Worm (Caenorhabditis elegans) whole organism, L4 larva: ENCODE measurements around the gene F48E8.8.
A peak's percentile ranks its signal among the peaks of the same experiment; 100 is the strongest.

Source experiments
- F26F4.8 ChIP-seq: fragments of 200-800 bp; sonication (Bioruptor generic); conservative IDR thresholded peaks from 2 replicates; pipeline ENCODE4 v1.3.6; 2022; ENCODE audit warnings: missing genetic modification characterization, missing compliant biosample characterization
- F44E2.7 ChIP-seq: fragments of 200-800 bp; sonication (Bioruptor generic); IDR thresholded peaks from 2 replicates; pipeline ENCODE4 v2.1.2; 2022; ENCODE audit warnings: missing genetic modification characterization, missing compliant biosample characterization
- R02D3.7 ChIP-seq: fragments of 150-350 bp; sonication (generic microtip); optimal IDR thresholded peaks from 3 replicates; lab custom pipeline; 2014; ENCODE audit warnings: missing biosample characterization, missing genetic modification characterization
- T20F7.1 ChIP-seq: fragments of 200-800 bp; sonication (Bioruptor generic); optimal IDR thresholded peaks from 2 replicates; lab custom pipeline; 2018; ENCODE audit warnings: mild to moderate bottlenecking, missing genetic modification characterization, missing compliant biosample characterization
- T26A8.4 ChIP-seq: fragments of 200-800 bp; sonication (Bioruptor generic); IDR thresholded peaks from 2 replicates; pipeline ENCODE4 v1.3.6; 2022; ENCODE audit warnings: missing genetic modification characterization, missing compliant biosample characterization
- Y105C5A.15 ChIP-seq: fragments of 200-800 bp; sonication (Bioruptor generic); IDR thresholded peaks from 2 replicates; pipeline ENCODE4 v1.3.6; 2022; ENCODE audit warnings: missing genetic modification characterization, missing compliant biosample characterization
- Y75B8A.6 ChIP-seq: fragments of 200-800 bp; sonication (Bioruptor generic); IDR thresholded peaks from 2 replicates; pipeline ENCODE4 v1.3.6; 2022; ENCODE audit warnings: missing genetic modification reagents, missing genetic modification characterization, missing compliant biosample characterization
- ZK546.5 ChIP-seq, 2 experiments: sonication (generic microtip); optimal IDR thresholded peaks; 2 replicates each; lab custom pipeline; 2017; ENCODE audit warnings: missing biosample characterization in 2 of 2, missing genetic modification characterization in 2 of 2
- ama-1 ChIP-seq: fragments of 150-350 bp; optimal IDR thresholded peaks from 2 replicates; lab custom pipeline; 2014; ENCODE audit warnings: inconsistent platforms, mixed read lengths
- ceh-28 ChIP-seq: fragments of 150-350 bp; optimal IDR thresholded peaks from 2 replicates; lab custom pipeline; 2014; ENCODE audit warnings: missing biosample characterization, missing genetic modification reagents, missing genetic modification characterization
- ceh-62 ChIP-seq: sonication (generic microtip); optimal IDR thresholded peaks from 2 replicates; lab custom pipeline; 2017; ENCODE audit warnings: missing biosample characterization, missing genetic modification characterization
- ceh-82 ChIP-seq: sonication (generic microtip); optimal IDR thresholded peaks from 2 replicates; lab custom pipeline; 2017; ENCODE audit warnings: missing biosample characterization, missing genetic modification characterization
- ctbp-1 ChIP-seq: fragments of 200-800 bp; sonication (Bioruptor generic); IDR thresholded peaks from 2 replicates; pipeline ENCODE4 v1.3.6; 2022; ENCODE audit warnings: missing genetic modification reagents, missing genetic modification characterization, missing compliant biosample characterization
- dpl-1 ChIP-seq: fragments of 150-350 bp; optimal IDR thresholded peaks from 2 replicates; lab custom pipeline; 2014; ENCODE audit warnings: missing biosample characterization, missing genetic modification reagents, missing genetic modification characterization
- duxl-1 ChIP-seq: sonication (generic microtip); optimal IDR thresholded peaks from 2 replicates; lab custom pipeline; 2016; ENCODE audit warnings: mild to moderate bottlenecking, missing genetic modification characterization, moderate library complexity, missing compliant biosample characterization; ENCODE audit not compliant: poor library complexity
- egl-43 ChIP-seq: fragments of 200-800 bp; sonication (Bioruptor generic); IDR thresholded peaks from 2 replicates; pipeline ENCODE4 v1.3.6; 2022; ENCODE audit warnings: missing genetic modification reagents, missing genetic modification characterization, missing compliant biosample characterization
- hif-1 ChIP-seq, 2 experiments: sonication (generic microtip); optimal IDR thresholded peaks; 2 replicates each; lab custom pipeline; 2016 to 2017; ENCODE audit warnings: missing compliant biosample characterization in 2 of 2, missing genetic modification characterization in 2 of 2, missing genetic modification reagents in 2 of 2, missing genotype in 2 of 2, mild to moderate bottlenecking in 1 of 2
- hmg-1.1 ChIP-seq: fragments of 200-800 bp; sonication (Bioruptor generic); IDR thresholded peaks from 2 replicates; pipeline ENCODE4 v1.3.6; 2022; ENCODE audit warnings: missing genetic modification reagents, missing genetic modification characterization, missing compliant biosample characterization
- lim-7 ChIP-seq: fragments of 200-800 bp; sonication (Bioruptor generic); IDR thresholded peaks from 2 replicates; pipeline ENCODE4 v1.3.6; 2022; ENCODE audit warnings: missing genetic modification characterization, missing compliant biosample characterization
- mep-1 ChIP-seq: fragments of 150-350 bp; sonication (generic microtip); optimal IDR thresholded peaks from 3 replicates; lab custom pipeline; 2014; ENCODE audit warnings: missing biosample characterization, missing genetic modification characterization
- mes-2 ChIP-seq: sonication (generic microtip); optimal IDR thresholded peaks from 2 replicates; lab custom pipeline; 2016; ENCODE audit warnings: missing genotype, mild to moderate bottlenecking, missing genetic modification characterization, missing compliant biosample characterization; ENCODE audit not compliant: poor library complexity, severe bottlenecking
- nhr-10 ChIP-seq: fragments of 150-350 bp; optimal IDR thresholded peaks from 2 replicates; lab custom pipeline; 2014; ENCODE audit warnings: missing biosample characterization, missing genetic modification characterization
- nhr-76 ChIP-seq: fragments of 150-350 bp; optimal IDR thresholded peaks from 2 replicates; lab custom pipeline; 2014; ENCODE audit warnings: missing biosample characterization, missing genetic modification characterization
- nhr-77 ChIP-seq: fragments of 150-350 bp; optimal IDR thresholded peaks from 2 replicates; lab custom pipeline; 2014; ENCODE audit warnings: missing biosample characterization, missing genetic modification characterization
- pha-4 ChIP-seq, 2 experiments: fragments of 150-350 bp in 1 of 2; fragments of 200-800 bp in 1 of 2; sonication (Bioruptor generic) in 1 of 2; IDR thresholded peaks in 1 of 2; optimal IDR thresholded peaks in 1 of 2; 2 replicates each; pipeline versions ENCODE4 v1.3.6 to Lab custom; 2014 to 2022; ENCODE audit warnings: missing genetic modification characterization in 2 of 2, missing genetic modification reagents in 2 of 2, missing biosample characterization in 1 of 2, missing compliant biosample characterization in 1 of 2
- pqm-1 ChIP-seq: sonication (generic microtip); optimal IDR thresholded peaks from 2 replicates; lab custom pipeline; 2017; ENCODE audit warnings: missing biosample characterization, missing genetic modification characterization
- rbr-2 ChIP-seq: sonication (generic microtip); optimal IDR thresholded peaks from 2 replicates; lab custom pipeline; 2016; ENCODE audit warnings: missing genotype, missing genetic modification characterization, missing compliant biosample characterization
- sdz-12 ChIP-seq: fragments of 200-800 bp; sonication (Bioruptor generic); optimal IDR thresholded peaks from 2 replicates; lab custom pipeline; 2018; ENCODE audit warnings: mild to moderate bottlenecking, missing genetic modification characterization, missing compliant biosample characterization
- set-16 ChIP-seq: fragments of 200-800 bp; sonication (Bioruptor generic); IDR thresholded peaks from 2 replicates; pipeline ENCODE4 v1.3.6; 2022; ENCODE audit warnings: missing genetic modification reagents, missing genetic modification characterization, missing compliant biosample characterization
- skn-1 ChIP-seq: fragments of 150-350 bp; optimal IDR thresholded peaks from 2 replicates; lab custom pipeline; 2014; ENCODE audit warnings: missing biosample characterization, missing genetic modification characterization
- snpc-4 ChIP-seq: fragments of 150-350 bp; optimal IDR thresholded peaks from 2 replicates; lab custom pipeline; 2014; ENCODE audit warnings: missing biosample characterization, missing genetic modification characterization
- spr-3 ChIP-seq: fragments of 200-800 bp; sonication (Bioruptor generic); optimal IDR thresholded peaks from 2 replicates; lab custom pipeline; 2018; ENCODE audit warnings: mild to moderate bottlenecking, missing genetic modification characterization, missing compliant biosample characterization
- tag-97 ChIP-seq: fragments of 200-800 bp; sonication (Bioruptor generic); IDR thresholded peaks from 2 replicates; pipeline ENCODE4 v1.3.6; 2022; ENCODE audit warnings: missing genetic modification characterization, missing compliant biosample characterization
- unc-130 ChIP-seq: sonication (generic microtip); optimal IDR thresholded peaks from 2 replicates; lab custom pipeline; 2016; ENCODE audit warnings: missing genetic modification reagents, missing genetic modification characterization, missing compliant biosample characterization
- unc-39 ChIP-seq: sonication (generic microtip); optimal IDR thresholded peaks from 2 replicates; lab custom pipeline; 2017; ENCODE audit warnings: missing biosample characterization, missing genetic modification characterization
- zag-1 ChIP-seq: fragments of 150-350 bp; optimal IDR thresholded peaks from 2 replicates; lab custom pipeline; 2014; ENCODE audit warnings: missing biosample characterization, missing genetic modification characterization
- zfp-2 ChIP-seq: sonication (generic microtip); optimal IDR thresholded peaks from 2 replicates; lab custom pipeline; 2016; ENCODE audit warnings: mild to moderate bottlenecking, missing genetic modification characterization, missing compliant biosample characterization
- zfp-3 ChIP-seq: fragments of 200-800 bp; sonication (Bioruptor generic); conservative IDR thresholded peaks from 2 replicates; pipeline ENCODE4 v1.3.6; 2022; ENCODE audit warnings: missing genetic modification reagents, missing genetic modification characterization, missing compliant biosample characterization

Gene F48E8.8

DNA sequence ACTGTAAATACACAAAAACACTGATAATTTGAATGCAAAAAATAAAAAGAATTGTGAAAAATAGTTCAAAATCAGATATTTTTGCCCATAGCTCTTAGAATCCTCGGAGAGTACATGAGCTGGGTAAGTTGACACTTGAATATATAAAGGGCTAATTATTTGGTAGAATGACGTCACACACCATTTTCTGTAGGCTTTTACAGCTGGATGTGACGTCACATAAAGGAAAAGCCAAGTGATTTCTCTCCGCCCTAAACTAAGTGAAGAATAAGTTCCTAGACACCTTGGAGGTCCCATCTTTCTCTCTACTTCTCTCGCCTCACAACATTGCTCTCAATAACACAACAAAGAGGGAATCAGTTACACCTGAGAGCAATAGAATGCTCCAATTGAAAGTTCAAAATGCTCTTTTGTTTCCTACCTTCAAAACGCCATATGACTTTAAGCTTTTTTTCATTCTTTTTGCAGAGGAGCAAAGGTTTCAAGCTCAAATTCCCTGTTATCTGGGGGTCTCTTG is 37.5 kb upstream of the F48E8.8 start, which contains the start of gene osg-1:
TSS of gene osg-1 (plus strand) at position 467 of the 517 bp plus-strand sequence.
- no peak for TF ChIP-seq ctbp-1 (GFP tag; lab: Robert Waterston, UW)
- no peak for TF ChIP-seq ceh-62 (tag; lab: Kevin White, UChicago)
- TF ChIP-seq ceh-28 (tag; lab: Kevin White, UChicago) = no peak
- TF ChIP-seq egl-43 (GFP tag; lab: Robert Waterston, UW) = no peak
- TF ChIP-seq mes-2 (tag; lab: Kevin White, UChicago) = no peak
- no peak for TF ChIP-seq pqm-1 (tag; lab: Kevin White, UChicago)
- TF ChIP-seq zag-1 (tag; lab: Kevin White, UChicago) = no peak
- no peak for TF ChIP-seq ZK546.5 (tag; optimal IDR thresholded peaks at IDR 0.05; lab: Kevin White, UChicago)
- no peak for TF ChIP-seq hif-1 (tag; optimal IDR thresholded peaks at IDR 0.05; lab: Kevin White, UChicago)
- TF ChIP-seq T20F7.1 (GFP tag; lab: Kevin White, UChicago) = no peak
- TF ChIP-seq unc-39 (tag; lab: Kevin White, UChicago) = no peak
- TF ChIP-seq T26A8.4 (GFP tag; lab: Robert Waterston, UW) = no peak
- no peak for TF ChIP-seq sdz-12 (GFP tag; lab: Kevin White, UChicago)
- no peak for TF ChIP-seq zfp-3 (GFP tag; lab: Robert Waterston, UW)
- TF ChIP-seq unc-130 (GFP tag; lab: Kevin White, UChicago) = no peak
- TF ChIP-seq zfp-2 (tag; lab: Kevin White, UChicago) = no peak
- TF ChIP-seq nhr-77 (tag; lab: Kevin White, UChicago) = no peak
- TF ChIP-seq R02D3.7 (tag; lab: Kevin White, UChicago) = no peak
- no peak for TF ChIP-seq ceh-82
- TF ChIP-seq nhr-76 (tag; lab: Kevin White, UChicago) = no peak

DNA sequence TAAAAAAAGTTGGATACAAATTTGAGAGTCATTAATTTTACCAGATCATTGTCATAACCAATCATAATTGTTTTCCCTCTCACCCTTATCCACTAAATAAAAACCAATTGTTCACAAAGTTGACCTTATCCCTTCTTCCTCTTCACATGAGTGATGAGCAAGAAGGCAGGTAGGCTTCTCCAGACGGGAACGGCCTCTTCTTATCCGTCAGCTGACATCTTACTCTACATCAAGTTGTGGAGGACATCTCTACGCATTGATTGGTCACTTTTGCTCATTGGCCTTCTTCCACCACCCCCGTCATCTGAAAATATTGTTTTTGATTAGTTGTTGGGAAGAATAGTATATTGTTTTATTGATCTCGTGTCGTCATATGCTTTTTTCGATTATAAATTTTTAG is 36.7 kb upstream of the F48E8.8 start:
- TF ChIP-seq F26F4.8 (GFP tag; lab: Robert Waterston, UW) = no peak

DNA sequence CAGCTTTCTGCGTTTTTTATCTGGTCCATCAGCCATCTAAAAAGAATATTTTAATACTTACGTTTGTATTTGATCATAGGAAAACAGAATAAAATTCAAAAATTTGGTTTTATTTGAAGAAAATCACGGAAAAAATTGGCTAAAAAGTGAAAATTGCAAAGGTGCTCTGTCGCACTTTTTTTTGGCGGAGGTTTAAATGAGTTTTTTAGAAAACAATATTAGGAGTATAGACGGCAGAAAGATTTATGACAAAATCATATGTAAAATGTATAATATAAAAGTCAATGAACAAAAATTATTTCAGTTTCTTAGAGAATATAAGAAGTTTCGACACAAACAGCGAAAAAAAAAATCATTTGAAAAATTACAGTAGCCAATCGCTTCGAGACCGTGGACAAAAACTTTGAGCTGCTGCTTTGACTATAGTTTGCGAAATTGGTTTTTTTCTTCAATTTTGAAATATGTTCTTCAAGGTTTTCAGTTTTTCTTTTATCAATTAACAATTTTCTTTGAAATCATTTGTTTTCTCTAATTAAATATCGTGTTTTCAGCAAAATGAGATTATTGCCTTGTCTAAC is 34.2 kb upstream of the F48E8.8 start, which contains the start of the genes R02F2.7 and R02F2.4:
TSS of gene R02F2.7 (minus strand) at position 36 of the 578 bp plus-strand sequence.
TSS of gene R02F2.4 (plus strand) at position 552 of the 578 bp plus-strand sequence.
- TF ChIP-seq skn-1 (tag; lab: Kevin White, UChicago) (no peak), spr-3 (GFP tag; lab: Kevin White, UChicago) (no peak), nhr-76 (tag; lab: Kevin White, UChicago) (no peak), rbr-2 (tag; lab: Kevin White, UChicago) (no peak), mes-2 (tag; lab: Kevin White, UChicago) (peak; percentile 41), duxl-1 (tag; lab: Kevin White, UChicago) (no peak), Y105C5A.15 (no peak), F44E2.7 (GFP tag; lab: Robert Waterston, UW) (no peak), unc-130 (GFP tag; lab: Kevin White, UChicago) (peak; percentile 22), snpc-4 (no peak), ceh-28 (tag; lab: Kevin White, UChicago) (no peak), dpl-1 (GFP tag; lab: Kevin White, UChicago) (peak; percentile 74)

DNA sequence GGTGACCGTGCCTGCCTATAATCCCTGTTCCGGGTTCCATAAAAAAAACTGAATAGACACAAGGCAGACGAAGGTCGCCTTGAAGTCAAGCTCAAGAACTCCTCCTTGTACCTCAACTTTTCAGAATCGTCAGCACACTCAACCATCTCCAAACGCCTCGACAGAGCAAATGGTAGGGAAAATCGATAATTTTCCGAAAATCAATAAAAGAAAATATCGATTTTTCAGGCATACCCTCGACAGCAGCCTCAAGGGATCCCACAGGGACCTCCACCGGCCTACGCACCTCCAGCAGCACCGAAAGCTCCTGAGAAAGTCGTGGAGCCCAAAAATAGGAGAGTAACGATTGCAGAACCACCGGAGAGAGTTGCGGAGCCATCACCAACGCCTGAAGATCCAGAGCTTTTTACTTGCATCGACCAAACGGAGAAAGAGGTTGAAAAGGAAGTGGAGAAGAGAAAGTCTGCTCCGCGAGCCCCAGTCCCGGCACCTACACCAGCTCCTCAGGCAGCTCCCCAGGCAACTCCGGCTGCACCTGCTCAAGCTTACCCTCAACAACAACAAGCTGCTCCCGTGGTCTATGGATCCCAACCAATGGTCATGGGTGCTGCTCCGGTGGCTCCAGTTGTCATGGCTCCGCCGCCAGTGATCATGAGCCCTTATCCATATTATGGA is 30.0 kb upstream of the F48E8.8 start:
- 0 out of 2 replicates have a peak, but pooled peaks have one; percentile 9 for TF ChIP-seq hmg-1.1 (GFP tag; lab: Robert Waterston, UW)
- TF ChIP-seq tag-97 = no peak
- peak; percentile 91 for TF ChIP-seq set-16 (GFP tag; lab: Robert Waterston, UW)
- TF ChIP-seq ceh-28 (tag; lab: Kevin White, UChicago) = peak; percentile 86
- no peak for TF ChIP-seq ama-1 (lab: Kevin White, UChicago)
- no peak for TF ChIP-seq Y75B8A.6 (GFP tag; lab: Robert Waterston, UW)
- no peak for TF ChIP-seq hif-1 (tag; optimal IDR thresholded peaks at IDR 0.05; lab: Kevin White, UChicago)
- no peak for TF ChIP-seq nhr-10 (tag; lab: Kevin White, UChicago)
- TF ChIP-seq mep-1 (tag; lab: Kevin White, UChicago) = no peak
- no peak for TF ChIP-seq pha-4 (GFP tag; IDR thresholded peaks at IDR 0.05; lab: Robert Waterston, UW)
- TF ChIP-seq pha-4 (tag; optimal IDR thresholded peaks at IDR 0.05; lab: Kevin White, UChicago) = no peak
- TF ChIP-seq ceh-82 = no peak
- TF ChIP-seq lim-7 = 0 out of 2 replicates have a peak, but pooled peaks have one; percentile 45
